Fruit fly (Drosophila melanogaster) S2 (cell line): ENCODE data around the gene alph.

ENCODE experiments used
- CG8478 ChIP-seq: fragments of >200 bp; optimal IDR thresholded peaks from 2 replicates; lab custom pipeline; 2018
- CTCF ChIP-seq, 2 experiments: fragments of >200 bp; optimal IDR thresholded peaks; 2 replicates each; lab custom pipeline; 2018

- TF ChIP-seq CG8478 = peak; percentile 76
- peak; percentile 2 to 75 for TF ChIP-seq CTCF (optimal IDR thresholded peaks at IDR 0.05; lab: Kevin White, UChicago)
These were observed 35.6 kb upstream of the alph start, which contains the start of gene Dr for dm6 chr3R:29556003-29556467.
